Worm (Caenorhabditis elegans) whole organism, young adult: Measurements from ENCODE around the gene F52E1.14.

ENCODE experiments used
- B0261.1 ChIP-seq: sonication (generic microtip); optimal IDR thresholded peaks from 2 replicates; lab custom pipeline; 2016; ENCODE audit warnings: mild to moderate bottlenecking, missing genetic modification characterization, moderate library complexity, missing compliant biosample characterization
- B0336.3 ChIP-seq: fragments of 200-800 bp; sonication (Bioruptor generic); IDR thresholded peaks from 2 replicates; pipeline ENCODE4 v1.3.6; 2022; ENCODE audit warnings: missing genetic modification characterization, missing compliant biosample characterization
- F22D6.2 ChIP-seq: sonication (generic microtip); optimal IDR thresholded peaks from 2 replicates; lab custom pipeline; 2016; ENCODE audit warnings: mild to moderate bottlenecking, missing genetic modification characterization, missing compliant biosample characterization
- F37B4.10 ChIP-seq: fragments of 200-800 bp; sonication (Bioruptor generic); IDR thresholded peaks from 2 replicates; pipeline ENCODE4 v1.3.6; 2022; ENCODE audit warnings: missing genetic modification characterization, missing compliant biosample characterization
- F39B2.1 ChIP-seq: fragments of 200-800 bp; sonication (Bioruptor generic); IDR thresholded peaks from 2 replicates; pipeline ENCODE4 v1.3.6; 2022; ENCODE audit warnings: missing genetic modification reagents, missing genetic modification characterization, missing compliant biosample characterization
- F55B11.4 ChIP-seq: sonication (generic microtip); optimal IDR thresholded peaks from 2 replicates; lab custom pipeline; 2016; ENCODE audit warnings: missing compliant biosample characterization, missing genetic modification characterization, borderline replicate concordance; ENCODE audit not compliant: insufficient read depth
- Y67H2A.10 ChIP-seq: fragments of 200-800 bp; sonication (Bioruptor generic); conservative IDR thresholded peaks from 2 replicates; pipeline ENCODE4 v1.3.6; 2022; ENCODE audit warnings: missing genetic modification reagents, missing genetic modification characterization, missing compliant biosample characterization
- Y79H2A.3 ChIP-seq: fragments of 200-800 bp; sonication (Bioruptor generic); conservative IDR thresholded peaks from 2 replicates; pipeline ENCODE4 v1.3.6; 2022; ENCODE audit warnings: missing genetic modification reagents, missing genetic modification characterization, missing compliant biosample characterization
- aptf-2 ChIP-seq: fragments of 200-800 bp; sonication (Bioruptor generic); conservative IDR thresholded peaks from 2 replicates; pipeline ENCODE4 v1.3.6; 2022; ENCODE audit warnings: missing genetic modification reagents, missing genetic modification characterization, missing compliant biosample characterization
- atf-7 ChIP-seq: sonication (generic microtip); optimal IDR thresholded peaks from 2 replicates; lab custom pipeline; 2017; ENCODE audit warnings: mild to moderate bottlenecking, missing genetic modification characterization, missing compliant biosample characterization
- bed-1 ChIP-seq: fragments of 200-800 bp; sonication (Bioruptor generic); IDR thresholded peaks from 2 replicates; pipeline ENCODE4 v1.3.6; 2022; ENCODE audit warnings: missing genetic modification reagents, missing genetic modification characterization, missing compliant biosample characterization
- ccch-3 ChIP-seq: fragments of 200-800 bp; sonication (Bioruptor generic); optimal IDR thresholded peaks from 2 replicates; lab custom pipeline; 2018; ENCODE audit warnings: mild to moderate bottlenecking, missing genetic modification characterization, missing compliant biosample characterization
- cebp-1 ChIP-seq, 2 experiments: fragments of 200-800 bp in 1 of 2; sonication (Bioruptor generic) in 1 of 2; sonication (generic microtip) in 1 of 2; IDR thresholded peaks in 1 of 2; optimal IDR thresholded peaks in 1 of 2; 2 replicates each; pipeline versions ENCODE4 v1.3.6 to Lab custom; 2017 to 2022; ENCODE audit warnings: missing compliant biosample characterization in 2 of 2, missing genetic modification characterization in 2 of 2, mild to moderate bottlenecking in 1 of 2, missing genetic modification reagents in 1 of 2, moderate library complexity in 1 of 2
- efl-1 ChIP-seq: fragments of 150-350 bp; optimal IDR thresholded peaks from 2 replicates; lab custom pipeline; 2014; ENCODE audit warnings: missing biosample characterization, missing genetic modification reagents, missing genetic modification characterization
- egl-44 ChIP-seq: fragments of 200-800 bp; sonication (Bioruptor generic); IDR thresholded peaks from 2 replicates; pipeline ENCODE4 v1.3.6; 2022; ENCODE audit warnings: missing genetic modification reagents, missing genetic modification characterization, missing compliant biosample characterization
- gei-17 ChIP-seq: fragments of 200-800 bp; sonication (Bioruptor generic); optimal IDR thresholded peaks from 2 replicates; lab custom pipeline; 2018; ENCODE audit warnings: mild to moderate bottlenecking, missing genetic modification characterization, missing compliant biosample characterization
- him-1 ChIP-seq: sonication (generic microtip); optimal IDR thresholded peaks from 2 replicates; lab custom pipeline; 2016; ENCODE audit warnings: missing genotype, missing genetic modification reagents, missing genetic modification characterization, missing compliant biosample characterization
- hlh-12 ChIP-seq: sonication (generic microtip); optimal IDR thresholded peaks from 2 replicates; lab custom pipeline; 2016; ENCODE audit warnings: missing genetic modification characterization, missing compliant biosample characterization
- hmg-1.2 ChIP-seq: fragments of 200-800 bp; sonication (Bioruptor generic); IDR thresholded peaks from 2 replicates; pipeline ENCODE4 v1.3.6; 2022; ENCODE audit warnings: missing genetic modification reagents, missing genetic modification characterization, missing compliant biosample characterization
- hrde-1 ChIP-seq: sonication (generic microtip); optimal IDR thresholded peaks from 2 replicates; lab custom pipeline; 2016; ENCODE audit warnings: missing genetic modification characterization, mild to moderate bottlenecking, missing compliant biosample characterization, moderate library complexity, missing genotype, missing genetic modification reagents, borderline replicate concordance
- lin-40 ChIP-seq: sonication (generic microtip); optimal IDR thresholded peaks from 2 replicates; lab custom pipeline; 2016; ENCODE audit warnings: missing genetic modification characterization, mild to moderate bottlenecking, missing compliant biosample characterization, missing genotype, missing genetic modification reagents
- nfya-2 ChIP-seq: fragments of 200-800 bp; sonication (Bioruptor generic); IDR thresholded peaks from 2 replicates; pipeline ENCODE4 v1.3.6; 2022; ENCODE audit warnings: missing genetic modification reagents, missing genetic modification characterization, missing compliant biosample characterization
- nhr-80 ChIP-seq: sonication (generic microtip); optimal IDR thresholded peaks from 2 replicates; lab custom pipeline; 2016; ENCODE audit warnings: missing genetic modification characterization, missing compliant biosample characterization
- nhr-90 ChIP-seq: sonication (generic microtip); optimal IDR thresholded peaks from 2 replicates; lab custom pipeline; 2016; ENCODE audit warnings: missing genotype, mild to moderate bottlenecking, missing genetic modification characterization, missing compliant biosample characterization
- pbrm-1 ChIP-seq: fragments of 200-800 bp; sonication (Bioruptor generic); IDR thresholded peaks from 2 replicates; pipeline ENCODE4 v1.3.6; 2022; ENCODE audit warnings: missing genetic modification reagents, missing genetic modification characterization, missing compliant biosample characterization
- repo-1 ChIP-seq: sonication (generic microtip); optimal IDR thresholded peaks from 2 replicates; lab custom pipeline; 2017; ENCODE audit warnings: mild to moderate bottlenecking, missing genetic modification characterization, missing compliant biosample characterization
- sea-2 ChIP-seq: fragments of 200-800 bp; sonication (Bioruptor generic); IDR thresholded peaks from 2 replicates; pipeline ENCODE4 v1.3.6; 2022; ENCODE audit warnings: missing genetic modification characterization, missing compliant biosample characterization
- snpc-1.1 ChIP-seq: sonication (generic microtip); optimal IDR thresholded peaks from 2 replicates; lab custom pipeline; 2017; ENCODE audit warnings: missing genetic modification characterization, mild to moderate bottlenecking, missing compliant biosample characterization, antibody characterized with exemption, moderate library complexity, missing genotype, missing genetic modification reagents; ENCODE audit not compliant: insufficient read depth
- somi-1 ChIP-seq: fragments of 200-800 bp; sonication (Bioruptor generic); optimal IDR thresholded peaks from 2 replicates; lab custom pipeline; 2018; ENCODE audit warnings: mild to moderate bottlenecking, missing genetic modification characterization, missing compliant biosample characterization
- unc-130 ChIP-seq: sonication (generic microtip); optimal IDR thresholded peaks from 2 replicates; lab custom pipeline; 2016; ENCODE audit warnings: missing genetic modification reagents, missing genetic modification characterization, missing compliant biosample characterization
- zim-3 ChIP-seq: sonication (generic microtip); optimal IDR thresholded peaks from 2 replicates; lab custom pipeline; 2017; ENCODE audit warnings: mild to moderate bottlenecking, missing genetic modification characterization, moderate library complexity, missing compliant biosample characterization
- ztf-18 ChIP-seq: sonication (generic microtip); optimal IDR thresholded peaks from 2 replicates; lab custom pipeline; 2016; ENCODE audit warnings: missing genotype, mild to moderate bottlenecking, missing genetic modification characterization, missing compliant biosample characterization
- ztf-22 ChIP-seq: fragments of 200-800 bp; sonication (Bioruptor generic); optimal IDR thresholded peaks from 2 replicates; lab custom pipeline; 2018; ENCODE audit warnings: mild to moderate bottlenecking, missing genetic modification characterization, moderate library complexity, missing compliant biosample characterization
- ztf-25 ChIP-seq: fragments of 200-800 bp; sonication (Bioruptor generic); IDR thresholded peaks from 2 replicates; pipeline ENCODE4 v1.3.6; 2022; ENCODE audit warnings: missing genetic modification reagents, missing genetic modification characterization, missing compliant biosample characterization

The F52E1.14 gene

DNA sequence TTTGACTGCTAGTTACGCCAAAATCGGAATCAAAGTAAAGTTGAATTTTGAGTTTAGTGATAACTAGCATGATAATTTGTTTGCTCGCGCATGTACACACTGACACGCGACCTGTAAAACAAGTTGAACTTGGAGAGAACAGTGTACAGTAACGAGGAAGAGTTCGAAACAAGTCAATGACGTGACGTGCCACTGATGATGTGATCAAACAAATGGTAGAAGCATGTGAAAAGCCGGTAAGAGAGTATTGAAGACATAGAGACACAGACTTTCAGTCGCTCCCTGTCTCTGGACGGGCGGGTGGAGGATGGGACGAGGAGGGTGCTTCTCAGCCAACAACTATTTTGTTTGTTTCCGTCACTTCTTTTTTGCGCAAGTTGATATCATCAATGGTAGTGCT lies 19.4 kb downstream of the F52E1.14 start:
- TF ChIP-seq aptf-2 (GFP tag; lab: Robert Waterston, UW) (no peak), hmg-1.2 (peak; percentile 45; the same call in 1 of the 2 replicates), nhr-80 (tag; lab: Kevin White, UChicago) (peak; percentile 33)
- TF ChIP-seq, all 124 proteins: peak for 2

DNA sequence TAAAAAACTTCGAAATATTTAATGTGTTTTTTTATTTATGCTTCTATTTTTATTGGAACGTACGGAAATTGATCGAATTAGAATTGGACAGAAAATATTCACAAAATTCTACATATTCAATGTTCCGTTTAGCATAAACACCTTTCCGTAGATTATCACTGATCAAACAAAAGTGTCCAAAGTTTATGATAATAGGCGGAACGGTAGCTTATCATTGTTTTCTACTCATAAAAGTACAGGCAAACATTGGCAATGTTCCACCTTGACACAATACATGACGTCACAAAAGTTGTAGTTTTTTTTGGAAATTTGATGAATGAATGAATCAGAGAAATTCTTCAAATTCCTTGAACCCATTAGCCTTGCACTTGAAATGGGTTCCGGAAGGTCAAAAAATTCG lies 20.2 kb downstream of the F52E1.14 start:
- TF ChIP-seq pbrm-1 (GFP tag; lab: Robert Waterston, UW): no peak
- no peak for TF ChIP-seq zim-3
- TF ChIP-seq ztf-18: no peak
- TF ChIP-seq hrde-1 (tag; lab: Kevin White, UChicago): no peak
- no peak for TF ChIP-seq F37B4.10 (GFP tag; lab: Robert Waterston, UW)
- TF ChIP-seq sea-2 (GFP tag; lab: Robert Waterston, UW): no peak
- TF ChIP-seq atf-7: no peak
- no peak for TF ChIP-seq nhr-80 (tag; lab: Kevin White, UChicago)
- no peak for TF ChIP-seq F55B11.4
- TF ChIP-seq B0261.1 (tag; lab: Kevin White, UChicago): no peak
- no peak for TF ChIP-seq Y79H2A.3
- no peak for TF ChIP-seq F39B2.1
- TF ChIP-seq him-1 (tag; lab: Kevin White, UChicago): no peak
- no peak for TF ChIP-seq snpc-1.1 (tag; lab: Kevin White, UChicago)
- TF ChIP-seq gei-17: no peak
- no peak for TF ChIP-seq egl-44 (GFP tag; lab: Robert Waterston, UW)
- TF ChIP-seq ztf-25 (GFP tag; lab: Robert Waterston, UW): no peak

DNA sequence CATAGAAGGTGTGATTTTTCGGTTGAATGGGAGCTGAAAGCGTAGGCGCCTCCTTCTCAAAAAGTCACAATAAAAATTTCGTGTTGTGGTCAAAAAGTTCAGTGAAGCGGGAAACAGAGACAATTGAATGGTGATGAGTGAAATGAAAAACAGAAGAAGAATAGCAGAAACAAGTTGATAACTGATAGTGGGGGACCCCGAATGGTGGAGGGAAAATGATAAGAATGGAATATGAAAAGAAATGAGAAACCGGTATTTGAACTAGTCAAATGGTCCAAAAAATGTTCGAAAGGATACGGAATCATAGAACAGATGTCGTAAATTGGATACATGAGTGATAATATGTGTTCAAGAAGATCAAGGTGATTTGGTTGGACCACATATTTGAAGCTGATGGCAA lies 20.6 kb downstream of the F52E1.14 start:
- TF ChIP-seq nhr-90 (tag; lab: Kevin White, UChicago): no peak

DNA sequence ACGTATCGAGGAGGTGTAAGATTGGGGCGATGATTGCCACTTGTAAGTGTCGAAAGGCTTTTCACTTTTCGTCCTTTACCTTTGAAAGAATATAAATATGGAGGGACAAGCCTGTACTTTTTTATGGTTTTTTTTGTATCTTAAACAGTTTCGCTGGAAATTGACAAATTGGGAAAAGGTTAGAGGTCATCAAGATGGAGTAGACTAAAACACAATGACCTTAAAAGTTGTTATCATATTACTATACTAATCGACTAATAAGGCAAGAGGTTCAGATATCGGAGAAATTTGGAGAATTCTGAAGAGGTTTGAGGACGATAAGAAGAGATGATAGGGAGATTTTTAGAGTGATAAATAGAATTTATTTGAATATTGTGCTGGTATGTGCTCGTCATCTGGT lies 22.4 kb downstream of the F52E1.14 start:
- TF ChIP-seq ccch-3 (GFP tag; lab: Kevin White, UChicago): no peak
- no peak for TF ChIP-seq somi-1 (GFP tag; lab: Kevin White, UChicago)
- no peak for TF ChIP-seq ztf-22 (GFP tag; lab: Kevin White, UChicago)
- no peak for TF ChIP-seq nfya-2 (GFP tag; lab: Robert Waterston, UW)
- TF ChIP-seq repo-1: no peak
- TF ChIP-seq Y67H2A.10 (GFP tag; lab: Robert Waterston, UW): no peak
- TF ChIP-seq efl-1: no peak
- no peak for TF ChIP-seq hlh-12 (tag; lab: Kevin White, UChicago)
- TF ChIP-seq bed-1: no peak
- TF ChIP-seq F22D6.2: no peak
- no peak for TF ChIP-seq B0336.3 (GFP tag; lab: Robert Waterston, UW)
- TF ChIP-seq, all 124 proteins: peak for 0

DNA sequence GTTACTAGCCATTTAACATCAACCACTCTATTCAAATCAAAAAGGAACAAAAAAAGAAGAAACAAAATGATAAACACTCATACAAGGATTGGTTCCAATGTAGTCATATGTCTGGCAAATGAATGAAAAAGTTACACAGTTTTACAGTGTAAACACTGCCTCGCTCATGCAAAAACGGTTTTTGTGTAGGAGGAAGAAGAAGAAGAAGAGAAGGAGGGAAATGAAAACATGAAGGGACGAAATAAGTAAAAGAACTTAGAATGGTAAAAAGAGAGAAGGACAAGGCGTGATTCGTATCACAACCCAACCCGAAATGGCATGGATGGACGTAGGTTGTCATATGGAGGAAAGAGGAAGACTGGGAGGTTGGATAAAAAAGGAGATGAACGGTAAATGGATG lies 23.2 kb downstream of the F52E1.14 start:
- TF ChIP-seq unc-130 (GFP tag; lab: Kevin White, UChicago): no peak
- TF ChIP-seq cebp-1 (GFP tag; IDR thresholded peaks at IDR 0.05; lab: Robert Waterston, UW): no peak
- no peak for TF ChIP-seq cebp-1 (tag; optimal IDR thresholded peaks at IDR 0.05; lab: Kevin White, UChicago)
- peak; percentile 2 for TF ChIP-seq lin-40 (tag; lab: Kevin White, UChicago)
